Worm (Caenorhabditis elegans) whole organism, L3 larva: ENCODE data around the gene gar-1.

Experiments used
- R02D3.7 ChIP-seq: fragments of 150-350 bp; optimal IDR thresholded peaks from 2 replicates; lab custom pipeline; 2014; ENCODE audit warnings: missing biosample characterization, missing genetic modification characterization
- ZK546.5 ChIP-seq: sonication (generic microtip); optimal IDR thresholded peaks from 2 replicates; lab custom pipeline; 2017; ENCODE audit warnings: missing biosample characterization, missing genetic modification characterization
- aly-2 ChIP-seq: fragments of 150-350 bp; optimal IDR thresholded peaks from 2 replicates; lab custom pipeline; 2014; ENCODE audit warnings: missing biosample characterization, missing genetic modification characterization
- ama-1 ChIP-seq: fragments of 150-350 bp; optimal IDR thresholded peaks from 2 replicates; lab custom pipeline; 2018
- ceh-16 ChIP-seq: sonication (generic microtip); optimal IDR thresholded peaks from 2 replicates; lab custom pipeline; 2017; ENCODE audit warnings: missing biosample characterization, missing genetic modification characterization
- ceh-28 ChIP-seq: fragments of 150-350 bp; optimal IDR thresholded peaks from 2 replicates; lab custom pipeline; 2014; ENCODE audit warnings: missing biosample characterization, missing genetic modification reagents, missing genetic modification characterization
- ceh-82 ChIP-seq: fragments of 150-350 bp; optimal IDR thresholded peaks from 2 replicates; lab custom pipeline; 2014; ENCODE audit warnings: missing biosample characterization, missing genetic modification characterization
- ceh-9 ChIP-seq: sonication (generic microtip); optimal IDR thresholded peaks from 2 replicates; lab custom pipeline; 2018; ENCODE audit warnings: missing biosample characterization, missing genetic modification characterization
- daf-12 ChIP-seq: fragments of 150-350 bp; optimal IDR thresholded peaks from 2 replicates; lab custom pipeline; 2014; ENCODE audit warnings: missing biosample characterization, missing genetic modification reagents, missing genetic modification characterization
- egl-27 ChIP-seq: sonication (generic microtip); optimal IDR thresholded peaks from 4 replicates; lab custom pipeline; 2017; ENCODE audit warnings: missing biosample characterization, missing genetic modification reagents, missing genetic modification characterization
- elt-2 ChIP-seq: sonication (generic microtip); optimal IDR thresholded peaks from 2 replicates; lab custom pipeline; 2016; ENCODE audit warnings: missing genetic modification reagents, mild to moderate bottlenecking, missing genetic modification characterization, missing compliant biosample characterization
- elt-3 ChIP-seq, 3 experiments: fragments of 150-350 bp in 1 of 3; sonication (generic microtip) in 2 of 3; optimal IDR thresholded peaks; 2 replicates in 2 of 3; 4 replicates in 1 of 3; lab custom pipeline; 2014 to 2017; ENCODE audit warnings: missing biosample characterization in 3 of 3, missing genetic modification characterization in 3 of 3
- eor-1 ChIP-seq, 2 experiments: fragments of 150-350 bp; optimal IDR thresholded peaks; 2 replicates each; lab custom pipeline; 2014 to 2018; ENCODE audit warnings: missing biosample characterization in 2 of 2, missing genetic modification characterization in 2 of 2
- fkh-10 ChIP-seq: sonication (generic microtip); optimal IDR thresholded peaks from 2 replicates; lab custom pipeline; 2017; ENCODE audit warnings: missing biosample characterization, missing genetic modification reagents, missing genetic modification characterization
- fkh-2 ChIP-seq: fragments of 150-350 bp; optimal IDR thresholded peaks from 2 replicates; lab custom pipeline; 2014; ENCODE audit warnings: missing biosample characterization, missing genetic modification reagents, missing genetic modification characterization
- hmg-11 ChIP-seq: sonication (generic microtip); optimal IDR thresholded peaks from 2 replicates; lab custom pipeline; 2016; ENCODE audit warnings: missing genetic modification characterization, missing compliant biosample characterization
- jun-1 ChIP-seq: fragments of 150-350 bp; optimal IDR thresholded peaks from 2 replicates; lab custom pipeline; 2014; ENCODE audit warnings: missing biosample characterization, missing genetic modification reagents, missing genetic modification characterization
- lin-15B ChIP-seq: fragments of 150-350 bp; optimal IDR thresholded peaks from 2 replicates; lab custom pipeline; 2014; ENCODE audit warnings: missing biosample characterization, missing genetic modification characterization
- lsy-12 ChIP-seq: sonication (generic microtip); optimal IDR thresholded peaks from 2 replicates; lab custom pipeline; 2016; ENCODE audit warnings: mild to moderate bottlenecking, missing genetic modification characterization, missing compliant biosample characterization
- mdl-1 ChIP-seq: fragments of 150-350 bp; optimal IDR thresholded peaks from 2 replicates; lab custom pipeline; 2014; ENCODE audit warnings: missing biosample characterization, missing genetic modification characterization
- mml-1 ChIP-seq: fragments of 150-350 bp; sonication (generic microtip); optimal IDR thresholded peaks from 3 replicates; lab custom pipeline; 2014; ENCODE audit warnings: missing biosample characterization, missing genetic modification characterization
- nhr-23 ChIP-seq: fragments of 150-350 bp; optimal IDR thresholded peaks from 2 replicates; lab custom pipeline; 2014; ENCODE audit warnings: missing biosample characterization, missing genetic modification reagents, missing genetic modification characterization
- nhr-237 ChIP-seq: fragments of 150-350 bp; optimal IDR thresholded peaks from 2 replicates; lab custom pipeline; 2014; ENCODE audit warnings: missing biosample characterization, missing genetic modification characterization
- nhr-25 ChIP-seq: sonication (generic microtip); optimal IDR thresholded peaks from 2 replicates; lab custom pipeline; 2017; ENCODE audit warnings: missing biosample characterization, missing genetic modification characterization
- nhr-28 ChIP-seq: fragments of 150-350 bp; optimal IDR thresholded peaks from 2 replicates; lab custom pipeline; 2014; ENCODE audit warnings: missing biosample characterization, missing genetic modification characterization
- nhr-43 ChIP-seq: sonication (generic microtip); optimal IDR thresholded peaks from 2 replicates; lab custom pipeline; 2016; ENCODE audit warnings: mild to moderate bottlenecking, missing genetic modification characterization, missing compliant biosample characterization; ENCODE audit not compliant: poor library complexity, severe bottlenecking
- nhr-67 ChIP-seq: fragments of 150-350 bp; optimal IDR thresholded peaks from 2 replicates; lab custom pipeline; 2014; ENCODE audit warnings: missing biosample characterization, missing genetic modification characterization
- nhr-77 ChIP-seq: fragments of 150-350 bp; optimal IDR thresholded peaks from 2 replicates; lab custom pipeline; 2014; ENCODE audit warnings: missing biosample characterization, missing genetic modification characterization
- pha-4 ChIP-seq: fragments of 150-350 bp; optimal IDR thresholded peaks from 2 replicates; lab custom pipeline; 2014; ENCODE audit warnings: missing biosample characterization, missing genetic modification reagents, missing genetic modification characterization
- pqm-1 ChIP-seq: fragments of 150-350 bp; optimal IDR thresholded peaks from 2 replicates; lab custom pipeline; 2017; ENCODE audit warnings: missing biosample characterization, missing genetic modification characterization, inconsistent platforms
- sea-2 ChIP-seq: fragments of 150-350 bp; sonication (generic microtip); optimal IDR thresholded peaks from 4 replicates; lab custom pipeline; 2014; ENCODE audit warnings: missing biosample characterization, missing genetic modification reagents, missing genetic modification characterization
- skn-1 ChIP-seq: fragments of 150-350 bp; optimal IDR thresholded peaks from 2 replicates; lab custom pipeline; 2014; ENCODE audit warnings: missing biosample characterization, missing genetic modification characterization
- tbx-2 ChIP-seq: sonication (generic microtip); optimal IDR thresholded peaks from 2 replicates; lab custom pipeline; 2016; ENCODE audit warnings: mild to moderate bottlenecking, missing genetic modification characterization, missing compliant biosample characterization
- unc-39 ChIP-seq: sonication (generic microtip); optimal IDR thresholded peaks from 4 replicates; lab custom pipeline; 2017; ENCODE audit warnings: missing biosample characterization, missing genetic modification characterization
- unc-62 ChIP-seq: fragments of 150-350 bp; sonication (generic microtip); optimal IDR thresholded peaks from 4 replicates; lab custom pipeline; 2014; ENCODE audit warnings: missing biosample characterization, missing genetic modification reagents, missing genetic modification characterization
- zag-1 ChIP-seq: fragments of 150-350 bp; optimal IDR thresholded peaks from 2 replicates; lab custom pipeline; 2014; ENCODE audit warnings: missing biosample characterization, missing genetic modification characterization
- ztf-4 ChIP-seq: fragments of 150-350 bp; optimal IDR thresholded peaks from 2 replicates; lab custom pipeline; 2014; ENCODE audit warnings: missing biosample characterization, missing genetic modification characterization

gar-1 gene

DNA sequence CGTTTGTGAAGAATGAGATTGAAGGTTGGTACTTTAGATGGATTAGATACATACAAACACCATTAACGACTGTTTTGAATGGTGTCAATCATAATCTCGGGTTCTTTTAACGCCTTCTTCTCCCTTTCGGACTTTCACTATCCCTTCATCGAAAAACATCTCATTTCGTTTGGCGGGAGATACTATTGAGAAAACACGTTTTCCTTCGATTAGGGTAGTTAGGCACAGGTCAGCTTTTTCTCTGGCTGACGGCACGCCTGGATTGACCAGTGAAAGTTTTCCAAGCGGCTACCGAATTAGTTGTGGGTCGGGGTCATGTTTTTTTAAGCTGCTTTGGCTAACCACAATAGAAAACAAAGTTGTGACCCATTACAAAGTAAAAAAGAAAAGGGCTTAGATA is 35.3 kb upstream of the gar-1 start:
- TF ChIP-seq nhr-23 (peak; percentile 79), egl-27 (tag; lab: Kevin White, UChicago) (no peak)

DNA sequence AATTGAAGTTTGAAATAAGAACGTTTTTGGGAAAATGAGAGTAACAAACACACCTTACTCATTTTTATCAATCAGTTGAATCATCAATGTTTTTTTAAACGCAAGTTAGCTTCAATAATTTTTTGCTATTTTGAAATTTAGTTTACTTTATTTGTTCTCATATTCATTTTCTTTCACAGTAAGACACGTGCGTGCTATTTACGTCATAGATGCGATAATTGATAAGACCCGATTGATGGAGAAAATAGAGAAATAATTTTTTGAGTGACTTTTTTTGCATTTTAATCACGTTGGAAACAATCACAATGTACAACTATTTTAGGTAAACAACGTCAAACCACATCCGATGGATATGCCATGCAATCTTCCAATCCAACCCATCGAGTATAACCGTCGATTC is 34.8 kb upstream of the gar-1 start:
- no peak for TF ChIP-seq nhr-43
- TF ChIP-seq ceh-28: no peak
- no peak for TF ChIP-seq nhr-237
- TF ChIP-seq ceh-9 (tag; lab: Kevin White, UChicago): no peak
- TF ChIP-seq pqm-1 (tag; lab: Kevin White, UChicago): peak; percentile 45
- peak; percentile 29 for TF ChIP-seq pha-4 (tag; lab: Kevin White, UChicago)
- TF ChIP-seq elt-2 (tag; lab: Kevin White, UChicago): peak; percentile 65
- no peak for TF ChIP-seq fkh-10
- TF ChIP-seq, all 47 proteins: peak for 3

DNA sequence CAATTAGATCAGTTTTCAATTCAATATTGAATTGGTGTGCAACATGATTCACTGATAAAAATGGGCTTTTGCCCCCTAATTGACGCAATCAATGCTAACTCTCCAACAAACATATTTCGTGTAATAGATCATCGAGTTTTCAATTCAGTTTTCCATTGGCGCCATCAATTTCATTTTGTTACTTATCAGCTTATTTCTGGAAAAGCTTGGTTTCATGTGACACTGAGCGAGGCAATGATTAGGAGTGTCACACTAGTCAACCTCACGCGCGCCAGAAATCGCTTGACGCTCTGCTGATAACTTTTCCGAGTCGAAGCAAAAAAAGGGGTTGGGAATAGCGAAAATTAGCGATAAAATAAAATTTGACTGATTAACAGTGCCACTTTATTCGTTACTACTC is 33.9 kb upstream of the gar-1 start, which contains the start of gene ets-4:
TSS of gene ets-4 (plus strand) at position 347 of the 400 bp plus-strand sequence.
- TF ChIP-seq ZK546.5 (tag; lab: Kevin White, UChicago) (no peak), nhr-28 (no peak), nhr-237 (no peak), fkh-2 (tag; lab: Kevin White, UChicago) (no peak), ceh-28 (peak; percentile 39), ceh-9 (tag; lab: Kevin White, UChicago) (no peak), lsy-12 (tag; lab: Kevin White, UChicago) (no peak), pha-4 (tag; lab: Kevin White, UChicago) (peak; percentile 43), elt-2 (tag; lab: Kevin White, UChicago) (peak; percentile 99), elt-3 (tag; optimal IDR thresholded peaks at IDR 0.05; lab: Kevin White, UChicago) (no peak), unc-39 (tag; lab: Kevin White, UChicago) (no peak), jun-1 (tag; lab: Kevin White, UChicago) (peak; percentile 48), pqm-1 (tag; lab: Kevin White, UChicago) (peak; percentile 97), skn-1 (tag; lab: Kevin White, UChicago) (no peak)

DNA sequence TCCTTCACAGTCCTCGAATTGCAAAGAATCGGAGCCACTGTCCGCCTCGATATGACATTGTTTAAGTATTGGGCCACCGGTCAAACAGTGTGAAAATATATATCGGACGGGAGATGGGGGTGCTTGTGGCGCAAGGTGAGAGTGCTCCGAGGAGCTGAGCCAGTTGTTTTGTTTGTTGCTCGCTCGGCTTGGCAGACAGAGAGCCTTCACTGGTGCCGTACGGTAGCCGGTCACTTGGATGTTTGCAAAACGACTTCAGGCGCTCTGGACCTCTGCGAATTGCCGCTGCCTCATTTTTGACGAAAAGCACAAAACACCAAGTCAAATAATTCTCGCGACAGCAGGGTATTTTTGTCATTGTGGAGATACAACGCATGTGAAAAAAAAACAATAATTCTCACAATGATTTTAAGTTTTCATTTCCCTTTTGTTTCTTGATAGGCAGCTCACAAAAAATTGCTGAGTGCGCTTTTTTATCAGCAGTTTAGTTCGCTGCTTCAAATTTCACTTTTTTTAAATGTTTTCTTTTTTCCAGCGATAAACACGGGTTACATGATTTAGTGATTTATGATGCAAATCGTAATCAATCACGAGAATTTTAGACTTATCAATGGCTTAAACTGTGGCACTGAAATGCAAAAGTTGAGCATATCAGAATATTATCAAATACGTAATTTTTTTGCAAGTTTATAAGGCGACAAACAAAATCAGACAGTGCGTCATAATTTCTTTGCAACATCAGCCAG is 32.5 kb upstream of the gar-1 start:
- TF ChIP-seq pqm-1 (tag; lab: Kevin White, UChicago): peak; percentile 22
- TF ChIP-seq pha-4 (tag; lab: Kevin White, UChicago): peak; percentile 2
- peak; percentile 47 for TF ChIP-seq skn-1 (tag; lab: Kevin White, UChicago)
- no peak for TF ChIP-seq hmg-11 (tag; lab: Kevin White, UChicago)
- no peak for TF ChIP-seq aly-2 (tag; lab: Kevin White, UChicago)
- peak; percentile 96 for TF ChIP-seq elt-2 (tag; lab: Kevin White, UChicago)

DNA sequence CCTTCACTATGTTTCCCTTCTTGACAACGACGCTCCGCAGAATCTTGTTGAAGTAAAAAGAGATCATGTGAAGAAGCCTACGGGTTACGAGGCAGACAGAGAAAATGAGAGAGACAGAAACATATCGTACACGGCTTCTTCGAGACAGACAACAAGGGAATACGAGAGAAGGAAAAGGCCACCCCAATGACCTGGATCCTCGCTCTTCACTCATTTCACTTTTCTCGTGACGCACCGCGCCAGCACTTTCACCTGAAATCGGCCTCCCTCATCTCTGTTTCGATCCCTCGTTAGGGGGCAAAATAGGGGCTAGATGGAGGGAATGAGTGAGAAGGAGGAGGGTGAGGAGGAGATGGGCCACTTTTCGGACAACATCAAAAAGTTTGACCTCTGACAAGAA is 30.6 kb upstream of the gar-1 start:
- TF ChIP-seq fkh-2 (tag; lab: Kevin White, UChicago): no peak
- TF ChIP-seq ama-1 (lab: Kevin White, UChicago): no peak
- TF ChIP-seq zag-1 (tag; lab: Kevin White, UChicago): no peak
- TF ChIP-seq unc-62: peak; percentile 10
- no peak for TF ChIP-seq nhr-77 (tag; lab: Kevin White, UChicago)
- TF ChIP-seq nhr-25 (tag; lab: Kevin White, UChicago): peak; percentile 78
- no peak for TF ChIP-seq ZK546.5 (tag; lab: Kevin White, UChicago)
- no peak for TF ChIP-seq ztf-4 (tag; lab: Kevin White, UChicago)
- peak; percentile 95 for TF ChIP-seq nhr-23
- no peak for TF ChIP-seq daf-12 (tag; lab: Kevin White, UChicago)
- no peak for TF ChIP-seq sea-2 (GFP tag; lab: Kevin White, UChicago)
- TF ChIP-seq nhr-43: peak; percentile 28

DNA sequence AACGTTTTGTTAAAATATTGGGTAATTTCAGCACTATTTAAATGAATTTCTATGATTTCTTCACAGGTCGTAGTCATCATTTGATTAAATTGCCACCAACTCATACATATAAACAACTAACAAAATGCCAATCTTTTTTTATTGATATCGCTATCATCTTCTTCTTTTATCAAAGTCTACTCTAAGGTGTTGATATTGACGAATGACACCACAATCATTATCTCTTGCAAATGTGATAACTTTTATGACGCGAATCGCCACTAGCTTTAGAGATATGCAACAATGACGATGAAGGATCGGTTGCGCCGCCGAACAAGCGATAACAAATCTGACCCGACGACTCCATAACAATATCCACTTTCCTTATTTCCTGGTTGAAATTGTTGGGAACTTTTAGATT is 29.8 kb upstream of the gar-1 start:
- no peak for TF ChIP-seq ceh-16 (tag; lab: Kevin White, UChicago)
- no peak for TF ChIP-seq ceh-82 (tag; lab: Kevin White, UChicago)
- TF ChIP-seq nhr-28: no peak
- TF ChIP-seq unc-39 (tag; lab: Kevin White, UChicago): no peak
- no peak for TF ChIP-seq nhr-77 (tag; lab: Kevin White, UChicago)
- no peak for TF ChIP-seq lsy-12 (tag; lab: Kevin White, UChicago)
- TF ChIP-seq eor-1 (tag; optimal IDR thresholded peaks at IDR 0.05; lab: Kevin White, UChicago): no peak
- no peak for TF ChIP-seq R02D3.7 (tag; lab: Kevin White, UChicago)
- no peak for TF ChIP-seq ceh-28
- no peak for TF ChIP-seq ztf-4 (tag; lab: Kevin White, UChicago)
- peak; percentile 61 for TF ChIP-seq nhr-23
- no peak for TF ChIP-seq unc-62
- TF ChIP-seq pha-4 (tag; lab: Kevin White, UChicago): no peak
- no peak for TF ChIP-seq lin-15B (tag; lab: Kevin White, UChicago)
- no peak for TF ChIP-seq hmg-11 (tag; lab: Kevin White, UChicago)
- no peak for TF ChIP-seq tbx-2
- TF ChIP-seq nhr-67 (tag; lab: Kevin White, UChicago): no peak
- peak in 1 of 3 experiments; percentile 32 for TF ChIP-seq elt-3 (tag; optimal IDR thresholded peaks at IDR 0.05; lab: Kevin White, UChicago)
- TF ChIP-seq egl-27 (tag; lab: Kevin White, UChicago): no peak
- no peak for TF ChIP-seq mml-1 (tag; lab: Kevin White, UChicago)
- no peak for TF ChIP-seq mdl-1
- TF ChIP-seq elt-2 (tag; lab: Kevin White, UChicago): peak; percentile 47
